Worm (Caenorhabditis elegans): ENCODE data around the gene kbp-2.

The kbp-2 gene

DNA sequence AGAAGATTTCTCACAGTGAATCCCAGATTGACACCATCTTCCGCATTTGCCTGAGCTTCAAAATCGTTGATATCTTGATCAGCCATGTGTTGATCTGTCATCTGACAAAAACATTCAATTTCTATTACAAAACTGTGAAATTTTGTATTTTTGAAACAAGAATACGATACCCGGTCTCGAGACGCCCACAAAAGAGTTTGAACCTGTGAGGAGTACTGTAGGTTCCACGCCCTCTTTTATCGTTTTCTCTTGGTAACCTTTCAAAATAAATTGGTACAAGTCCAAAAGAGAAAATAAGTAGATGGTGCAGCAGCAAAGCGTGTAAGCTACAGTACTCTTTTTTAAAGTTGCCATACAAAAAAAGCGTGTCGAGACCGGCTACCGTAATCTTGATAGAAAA is 6.3 kb upstream of the kbp-2 start, which contains the start of gene F26F4.12:
Gene F26F4.12 (minus strand): TSS at position 101 of the 400 bp plus-strand sequence.
- TF ChIP-seq scrt-1 (GFP tag; IDR thresholded peaks at IDR 0.05) (no peak), ceh-36 (tag; optimal IDR thresholded peaks at IDR 0.05) (no peak), hmg-4 (GFP tag; optimal IDR thresholded peaks at IDR 0.05) (no peak), F13C5.2 (tag; optimal IDR thresholded peaks at IDR 0.05) (no peak), aly-1 (tag; optimal IDR thresholded peaks at IDR 0.05) (no peak), tbx-11 (GFP tag; IDR thresholded peaks at IDR 0.05) (no peak), pes-1 (GFP tag; IDR thresholded peaks at IDR 0.05) (no peak), tra-4 (tag; optimal IDR thresholded peaks at IDR 0.05) (no peak), ets-7 (tag; optimal IDR thresholded peaks at IDR 0.05) (no peak), hmbx-1 (tag; optimal IDR thresholded peaks at IDR 0.05) (no peak)

DNA sequence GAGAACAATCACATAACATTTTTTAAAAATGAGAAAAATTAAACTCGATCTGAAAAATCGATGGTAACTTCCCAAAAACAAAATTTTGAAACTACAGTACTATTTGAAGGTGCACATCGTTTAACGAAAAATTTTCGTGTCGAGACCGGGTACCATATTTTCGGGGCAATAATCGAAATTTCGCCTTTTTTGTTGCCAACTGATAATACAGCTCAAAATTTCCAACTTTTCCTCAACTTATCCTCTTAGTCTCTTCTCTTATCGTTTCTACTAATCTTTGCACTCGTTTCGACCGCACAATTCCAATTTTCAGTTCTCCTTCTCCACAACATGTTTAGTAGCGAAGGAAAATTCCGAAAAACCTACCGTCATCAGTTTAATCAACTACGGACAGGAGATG is 3.2 kb upstream of the kbp-2 start, which contains the start of gene rom-1:
Gene rom-1 (plus strand): TSS at position 301 of the 400 bp plus-strand sequence.
- TF ChIP-seq sea-1 (GFP tag; conservative IDR thresholded peaks at IDR 0.05) (no peak), ceh-13 (GFP tag; optimal IDR thresholded peaks at IDR 0.05) (no peak)

DNA sequence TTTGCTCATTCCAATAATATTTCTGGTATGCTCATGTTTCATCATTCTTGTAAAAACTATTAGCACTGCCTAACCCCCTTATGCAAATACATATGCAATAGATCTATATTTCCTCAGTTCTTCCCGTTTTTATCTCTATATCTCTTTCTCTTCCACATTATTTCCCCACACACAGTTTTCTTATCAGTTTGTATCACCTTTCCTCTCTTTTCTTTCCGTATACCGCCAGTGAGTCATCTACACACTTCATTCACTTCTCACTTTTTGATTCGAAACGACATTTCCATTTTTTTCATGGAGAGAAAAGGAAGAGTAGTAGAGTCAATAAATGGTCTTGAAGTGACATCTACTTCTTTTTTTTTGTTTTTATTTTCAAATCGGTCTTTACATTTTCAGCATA is 2.7 kb upstream of the kbp-2 start:
- no peak for TF ChIP-seq B0310.2 (tag; optimal IDR thresholded peaks at IDR 0.05)
- TF ChIP-seq aly-1 (tag; optimal IDR thresholded peaks at IDR 0.05) = no peak
- no peak for TF ChIP-seq ets-7 (tag; optimal IDR thresholded peaks at IDR 0.05)
- TF ChIP-seq flt-1 (GFP tag; IDR thresholded peaks at IDR 0.05) = no peak
- TF ChIP-seq pes-1 (GFP tag; IDR thresholded peaks at IDR 0.05) = no peak
- no peak for TF ChIP-seq hmg-4 (GFP tag; optimal IDR thresholded peaks at IDR 0.05)
- no peak for TF ChIP-seq hnd-1 (tag; optimal IDR thresholded peaks at IDR 0.05)
- no peak for TF ChIP-seq F13C5.2 (tag; optimal IDR thresholded peaks at IDR 0.05)
- no peak for TF ChIP-seq tbx-11 (GFP tag; IDR thresholded peaks at IDR 0.05)
- no peak for TF ChIP-seq scrt-1 (GFP tag; IDR thresholded peaks at IDR 0.05)
- no peak for TF ChIP-seq ceh-36 (tag; optimal IDR thresholded peaks at IDR 0.05)
- no peak for TF ChIP-seq ama-1 (optimal IDR thresholded peaks at IDR 0.05)
- no peak for TF ChIP-seq tbx-37 (GFP tag; conservative IDR thresholded peaks at IDR 0.05)

DNA sequence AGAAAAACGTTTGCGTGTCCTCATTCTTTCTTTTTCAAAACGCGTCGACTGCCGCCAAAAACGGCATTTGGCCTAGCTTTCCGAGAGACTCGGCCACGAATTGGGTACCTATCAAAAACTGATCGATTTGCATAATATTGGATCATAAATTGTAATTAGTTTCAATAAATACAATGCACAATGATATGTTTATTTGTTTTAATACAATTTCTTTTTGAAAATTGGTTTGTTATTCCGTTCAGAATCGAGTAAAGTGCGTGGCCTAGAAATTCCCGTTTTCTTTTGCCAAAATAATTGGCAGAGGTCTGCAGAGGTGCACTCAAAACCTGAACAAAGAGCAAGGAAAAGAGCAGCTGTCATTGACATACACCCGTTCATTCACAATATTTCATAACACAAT is 1.7 kb upstream of the kbp-2 start, which contains the start of gene F26F4.8:
Gene F26F4.8 (minus strand): TSS at position 69 of the 400 bp plus-strand sequence.
- TF ChIP-seq ceh-13 (GFP tag; optimal IDR thresholded peaks at IDR 0.05) (peak; percentile 18), hnd-1 (tag; optimal IDR thresholded peaks at IDR 0.05) (no peak), aly-1 (tag; optimal IDR thresholded peaks at IDR 0.05) (no peak), tbx-37 (GFP tag; conservative IDR thresholded peaks at IDR 0.05) (0 out of 2 replicates have a peak, but pooled peaks have one; percentile 12), pes-1 (GFP tag; IDR thresholded peaks at IDR 0.05) (0 out of 2 replicates have a peak, but pooled peaks have one; percentile 40), ceh-36 (tag; optimal IDR thresholded peaks at IDR 0.05) (no peak), hmg-4 (GFP tag; optimal IDR thresholded peaks at IDR 0.05) (peak; percentile 25), ets-7 (tag; optimal IDR thresholded peaks at IDR 0.05) (peak; percentile 41), B0310.2 (tag; optimal IDR thresholded peaks at IDR 0.05) (no peak), sea-1 (GFP tag; conservative IDR thresholded peaks at IDR 0.05) (no peak)

DNA sequence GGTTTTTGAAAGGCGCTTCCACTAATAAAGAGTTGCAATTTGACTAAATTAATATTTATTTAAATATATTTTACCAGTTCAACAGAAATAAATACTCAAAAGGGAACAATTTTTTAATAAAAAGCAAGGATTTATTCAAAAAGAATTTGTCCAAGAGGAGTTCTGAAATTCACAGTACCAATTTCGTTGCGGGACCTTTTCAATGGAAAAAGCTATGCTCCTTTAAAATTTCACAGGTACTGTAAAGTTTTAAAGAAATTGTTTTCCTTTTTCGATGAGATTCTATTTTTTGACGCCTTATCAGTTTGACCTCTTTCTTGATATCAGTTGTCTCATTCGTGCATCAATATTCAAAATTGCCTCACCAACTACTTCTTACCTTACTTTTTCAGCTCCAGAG is 3.4 kb downstream of the kbp-2 start, which contains the start of gene tag-340:
Gene tag-340 (plus strand): TSS at position 249 of the 400 bp plus-strand sequence.
- no peak for TF ChIP-seq F13C5.2 (tag; optimal IDR thresholded peaks at IDR 0.05)
- TF ChIP-seq sea-1 (GFP tag; conservative IDR thresholded peaks at IDR 0.05) = no peak
- no peak for TF ChIP-seq hmg-4 (GFP tag; optimal IDR thresholded peaks at IDR 0.05)

DNA sequence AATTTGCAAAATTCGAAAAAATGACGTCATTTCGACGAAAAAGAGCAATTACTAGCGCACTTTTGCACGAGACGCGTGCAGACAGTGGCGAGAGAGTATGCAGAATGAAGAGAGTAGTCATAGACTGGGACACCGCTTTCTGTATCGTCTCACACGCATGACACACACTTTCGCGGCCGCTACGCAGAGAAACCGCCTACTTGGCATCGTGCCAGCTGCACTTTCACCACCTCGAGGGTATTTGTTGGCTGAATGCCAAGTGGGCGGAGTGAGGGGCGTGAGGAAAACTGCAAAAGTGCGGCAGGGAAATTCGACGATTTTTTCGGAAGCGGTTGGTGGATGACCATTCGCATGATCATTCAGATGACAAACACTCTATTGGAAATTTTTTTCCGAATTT is 4.0 kb downstream of the kbp-2 start:
- TF ChIP-seq scrt-1 (GFP tag; IDR thresholded peaks at IDR 0.05) (peak; percentile 55; the same call in 1 of the 2 replicates), flt-1 (GFP tag; IDR thresholded peaks at IDR 0.05) (no peak), sea-1 (GFP tag; conservative IDR thresholded peaks at IDR 0.05) (0 out of 2 replicates have a peak, but pooled peaks have one; percentile 14), aly-1 (tag; optimal IDR thresholded peaks at IDR 0.05) (no peak), ets-7 (tag; optimal IDR thresholded peaks at IDR 0.05) (peak; percentile 5), ceh-36 (tag; optimal IDR thresholded peaks at IDR 0.05) (no peak), B0310.2 (tag; optimal IDR thresholded peaks at IDR 0.05) (peak; percentile 19), tbx-37 (GFP tag; conservative IDR thresholded peaks at IDR 0.05) (no peak), hmg-4 (GFP tag; optimal IDR thresholded peaks at IDR 0.05) (peak; percentile 91), F13C5.2 (tag; optimal IDR thresholded peaks at IDR 0.05) (peak; percentile 87)

DNA sequence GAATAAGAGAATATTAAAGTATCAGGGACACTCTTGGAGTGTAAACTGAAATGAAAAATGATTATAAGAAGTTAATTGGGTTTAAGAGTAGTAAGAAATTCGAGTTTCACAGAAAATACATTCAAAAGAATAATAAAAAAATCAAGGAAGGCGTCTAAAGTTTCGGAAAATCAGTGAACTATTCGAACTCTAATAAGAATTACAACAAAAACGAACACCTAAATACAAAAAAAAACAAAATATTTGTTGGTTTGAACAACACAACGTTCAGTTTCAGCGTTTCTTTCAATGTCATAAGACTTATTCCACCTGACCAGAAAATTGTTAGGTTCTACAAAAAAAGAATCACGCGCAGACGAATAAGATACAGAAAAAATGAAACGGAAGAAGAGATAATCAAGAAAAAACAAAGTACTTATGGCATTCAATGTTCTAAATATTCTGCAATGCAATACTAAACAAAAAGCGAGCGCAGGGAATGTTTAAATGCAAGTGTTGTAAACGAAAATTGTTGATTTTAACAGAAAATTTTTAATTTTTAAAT is 4.6 kb downstream of the kbp-2 start, which contains the start of gene nhl-2:
Gene nhl-2 (minus strand): TSS at position 51 of the 544 bp plus-strand sequence.
- TF ChIP-seq ama-1 (optimal IDR thresholded peaks at IDR 0.05) (no peak), aly-1 (tag; optimal IDR thresholded peaks at IDR 0.05) (no peak), pes-1 (GFP tag; IDR thresholded peaks at IDR 0.05) (no peak), ceh-13 (GFP tag; optimal IDR thresholded peaks at IDR 0.05) (no peak), sea-1 (GFP tag; conservative IDR thresholded peaks at IDR 0.05) (no peak), ets-7 (tag; optimal IDR thresholded peaks at IDR 0.05) (no peak), tra-4 (tag; optimal IDR thresholded peaks at IDR 0.05) (no peak), flt-1 (GFP tag; IDR thresholded peaks at IDR 0.05) (no peak), tbx-37 (GFP tag; conservative IDR thresholded peaks at IDR 0.05) (no peak), B0310.2 (tag; optimal IDR thresholded peaks at IDR 0.05) (no peak), hnd-1 (tag; optimal IDR thresholded peaks at IDR 0.05) (no peak), hmg-4 (GFP tag; optimal IDR thresholded peaks at IDR 0.05) (no peak), scrt-1 (GFP tag; IDR thresholded peaks at IDR 0.05) (no peak), ceh-36 (tag; optimal IDR thresholded peaks at IDR 0.05) (no peak), hmbx-1 (tag; optimal IDR thresholded peaks at IDR 0.05) (no peak), tbx-11 (GFP tag; IDR thresholded peaks at IDR 0.05) (no peak), F13C5.2 (tag; optimal IDR thresholded peaks at IDR 0.05) (no peak)

DNA sequence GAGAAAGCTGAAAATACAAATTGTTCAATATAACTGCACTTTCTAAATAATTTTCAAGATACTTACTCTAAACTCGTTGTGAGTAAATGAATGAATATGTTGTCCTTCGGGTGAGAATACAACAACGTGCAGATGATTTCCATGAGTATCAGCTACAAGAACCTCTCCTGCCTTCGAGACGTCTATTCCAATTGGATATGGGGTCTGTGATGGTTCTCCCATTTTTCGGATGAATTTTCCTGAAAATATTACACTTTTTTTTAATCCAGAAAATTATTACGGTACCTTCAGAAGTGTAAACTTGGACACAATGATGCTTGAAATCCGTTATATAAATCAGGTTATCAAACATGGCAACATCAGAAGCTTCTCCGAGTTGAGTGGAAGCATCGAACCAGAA is 8.4 kb downstream of the kbp-2 start:
- no peak for TF ChIP-seq scrt-1 (GFP tag; IDR thresholded peaks at IDR 0.05)
- no peak for TF ChIP-seq tra-4 (tag; optimal IDR thresholded peaks at IDR 0.05)

Data from whole organism, early embryonic.